Worm (Caenorhabditis elegans) whole organism, L4 larva: Measurements from ENCODE around the gene C46G7.2.

Experiments
- F10B5.3 ChIP-seq: sonication (generic microtip); optimal IDR thresholded peaks from 2 replicates; lab custom pipeline; 2016; ENCODE audit warnings: mild to moderate bottlenecking, missing genetic modification characterization, missing compliant biosample characterization
- F26F4.8 ChIP-seq: fragments of 200-800 bp; sonication (Bioruptor generic); conservative IDR thresholded peaks from 2 replicates; pipeline ENCODE4 v1.3.6; 2022; ENCODE audit warnings: missing genetic modification characterization, missing compliant biosample characterization
- F37D6.2 ChIP-seq: sonication (generic microtip); optimal IDR thresholded peaks from 2 replicates; lab custom pipeline; 2016; ENCODE audit warnings: mild to moderate bottlenecking, missing genetic modification characterization, missing compliant biosample characterization
- F44E2.7 ChIP-seq: fragments of 200-800 bp; sonication (Bioruptor generic); IDR thresholded peaks from 2 replicates; pipeline ENCODE4 v2.1.2; 2022; ENCODE audit warnings: missing genetic modification characterization, missing compliant biosample characterization
- R02D3.7 ChIP-seq: fragments of 150-350 bp; sonication (generic microtip); optimal IDR thresholded peaks from 3 replicates; lab custom pipeline; 2014; ENCODE audit warnings: missing biosample characterization, missing genetic modification characterization
- Y48G9A.11 ChIP-seq: fragments of 200-800 bp; sonication (Bioruptor generic); IDR thresholded peaks from 2 replicates; pipeline ENCODE4 v1.3.6; 2022; ENCODE audit warnings: missing genetic modification reagents, missing genetic modification characterization, missing compliant biosample characterization
- Y5F2A.4 ChIP-seq: fragments of 200-800 bp; sonication (Bioruptor generic); optimal IDR thresholded peaks from 2 replicates; lab custom pipeline; 2018; ENCODE audit warnings: mild to moderate bottlenecking, missing genetic modification characterization, missing compliant biosample characterization
- ZK546.5 ChIP-seq, 2 experiments: sonication (generic microtip); optimal IDR thresholded peaks; 2 replicates each; lab custom pipeline; 2017; ENCODE audit warnings: missing biosample characterization in 2 of 2, missing genetic modification characterization in 2 of 2
- aha-1 ChIP-seq: fragments of 150-350 bp; peaks from one replicate; lab custom pipeline; 2014; ENCODE audit warnings: missing biosample characterization, missing genetic modification characterization
- ama-1 ChIP-seq: fragments of 150-350 bp; optimal IDR thresholded peaks from 2 replicates; lab custom pipeline; 2014; ENCODE audit warnings: inconsistent platforms, mixed read lengths
- ceh-20 ChIP-seq: fragments of 200-800 bp; sonication (Bioruptor generic); IDR thresholded peaks from 2 replicates; pipeline ENCODE4 v1.3.6; 2022; ENCODE audit warnings: missing genetic modification reagents, missing genetic modification characterization, missing compliant biosample characterization
- ceh-32 ChIP-seq: sonication (generic microtip); optimal IDR thresholded peaks from 2 replicates; lab custom pipeline; 2016; ENCODE audit warnings: mild to moderate bottlenecking, missing genetic modification characterization, missing compliant biosample characterization; ENCODE audit not compliant: poor library complexity
- ceh-82 ChIP-seq: sonication (generic microtip); optimal IDR thresholded peaks from 2 replicates; lab custom pipeline; 2017; ENCODE audit warnings: missing biosample characterization, missing genetic modification characterization
- cey-2 ChIP-seq: sonication (generic microtip); optimal IDR thresholded peaks from 3 replicates; lab custom pipeline; 2017; ENCODE audit warnings: missing genetic modification characterization, mild to moderate bottlenecking, missing compliant biosample characterization, antibody characterized with exemption, borderline replicate concordance; ENCODE audit not compliant: insufficient read depth
- daf-8 ChIP-seq: fragments of 200-800 bp; sonication (Bioruptor generic); IDR thresholded peaks from 2 replicates; pipeline ENCODE4 v1.3.6; 2022; ENCODE audit warnings: missing genetic modification characterization, missing compliant biosample characterization
- dpl-1 ChIP-seq: fragments of 150-350 bp; optimal IDR thresholded peaks from 2 replicates; lab custom pipeline; 2014; ENCODE audit warnings: missing biosample characterization, missing genetic modification reagents, missing genetic modification characterization
- egl-27 ChIP-seq: sonication (generic microtip); optimal IDR thresholded peaks from 3 replicates; lab custom pipeline; 2017; ENCODE audit warnings: missing biosample characterization, missing genetic modification reagents, missing genetic modification characterization
- egl-43 ChIP-seq: fragments of 200-800 bp; sonication (Bioruptor generic); IDR thresholded peaks from 2 replicates; pipeline ENCODE4 v1.3.6; 2022; ENCODE audit warnings: missing genetic modification reagents, missing genetic modification characterization, missing compliant biosample characterization
- hlh-11 ChIP-seq: fragments of 200-800 bp; sonication (Bioruptor generic); optimal IDR thresholded peaks from 2 replicates; lab custom pipeline; 2018; ENCODE audit warnings: mild to moderate bottlenecking, missing genetic modification characterization, missing compliant biosample characterization
- hlh-30 ChIP-seq: sonication (generic microtip); optimal IDR thresholded peaks from 2 replicates; lab custom pipeline; 2017; ENCODE audit warnings: antibody characterized with exemption, mild to moderate bottlenecking, missing genetic modification characterization, missing compliant biosample characterization; ENCODE audit not compliant: insufficient read depth
- lim-7 ChIP-seq: fragments of 200-800 bp; sonication (Bioruptor generic); IDR thresholded peaks from 2 replicates; pipeline ENCODE4 v1.3.6; 2022; ENCODE audit warnings: missing genetic modification characterization, missing compliant biosample characterization
- lin-38 ChIP-seq: fragments of 200-800 bp; sonication (Bioruptor generic); IDR thresholded peaks from 2 replicates; pipeline ENCODE4 v1.3.6; 2022; ENCODE audit warnings: missing genetic modification reagents, missing genetic modification characterization, missing compliant biosample characterization
- lin-39 ChIP-seq: fragments of 150-350 bp; optimal IDR thresholded peaks from 2 replicates; lab custom pipeline; 2014; ENCODE audit warnings: missing biosample characterization, missing genetic modification reagents, missing genetic modification characterization
- lsy-2 ChIP-seq, 2 experiments: fragments of 150-350 bp in 1 of 2; sonication (generic microtip) in 1 of 2; optimal IDR thresholded peaks; 2 replicates each; lab custom pipeline; 2014 to 2017; ENCODE audit warnings: missing biosample characterization in 2 of 2, missing genetic modification characterization in 2 of 2
- madf-5 ChIP-seq, 2 experiments: fragments of 200-800 bp; sonication (Bioruptor generic); IDR thresholded peaks; 2 replicates each; pipeline ENCODE4 v1.3.6; 2022; ENCODE audit warnings: missing compliant biosample characterization in 2 of 2, missing genetic modification characterization in 2 of 2
- mep-1 ChIP-seq: fragments of 150-350 bp; sonication (generic microtip); optimal IDR thresholded peaks from 3 replicates; lab custom pipeline; 2014; ENCODE audit warnings: missing biosample characterization, missing genetic modification characterization
- mes-2 ChIP-seq: sonication (generic microtip); optimal IDR thresholded peaks from 2 replicates; lab custom pipeline; 2016; ENCODE audit warnings: missing genotype, mild to moderate bottlenecking, missing genetic modification characterization, missing compliant biosample characterization; ENCODE audit not compliant: poor library complexity, severe bottlenecking
- nhr-10 ChIP-seq: fragments of 150-350 bp; optimal IDR thresholded peaks from 2 replicates; lab custom pipeline; 2014; ENCODE audit warnings: missing biosample characterization, missing genetic modification characterization
- nhr-11 ChIP-seq: fragments of 150-350 bp; optimal IDR thresholded peaks from 2 replicates; lab custom pipeline; 2014; ENCODE audit warnings: missing biosample characterization, missing genetic modification characterization
- nhr-237 ChIP-seq: sonication (generic microtip); optimal IDR thresholded peaks from 2 replicates; lab custom pipeline; 2017; ENCODE audit warnings: missing biosample characterization, missing genetic modification characterization
- nhr-48 ChIP-seq: sonication (generic microtip); optimal IDR thresholded peaks from 2 replicates; lab custom pipeline; 2016; ENCODE audit warnings: mild to moderate bottlenecking, missing genetic modification characterization, missing compliant biosample characterization
- nhr-76 ChIP-seq: fragments of 150-350 bp; optimal IDR thresholded peaks from 2 replicates; lab custom pipeline; 2014; ENCODE audit warnings: missing biosample characterization, missing genetic modification characterization
- nhr-77 ChIP-seq: fragments of 150-350 bp; optimal IDR thresholded peaks from 2 replicates; lab custom pipeline; 2014; ENCODE audit warnings: missing biosample characterization, missing genetic modification characterization
- rbr-2 ChIP-seq: sonication (generic microtip); optimal IDR thresholded peaks from 2 replicates; lab custom pipeline; 2016; ENCODE audit warnings: missing genotype, missing genetic modification characterization, missing compliant biosample characterization
- saeg-2 ChIP-seq: fragments of 200-800 bp; sonication (Bioruptor generic); IDR thresholded peaks from 2 replicates; pipeline ENCODE4 v1.3.6; 2022; ENCODE audit warnings: missing genetic modification reagents, missing genetic modification characterization, missing compliant biosample characterization
- set-16 ChIP-seq: fragments of 200-800 bp; sonication (Bioruptor generic); IDR thresholded peaks from 2 replicates; pipeline ENCODE4 v1.3.6; 2022; ENCODE audit warnings: missing genetic modification reagents, missing genetic modification characterization, missing compliant biosample characterization
- skn-1 ChIP-seq: fragments of 150-350 bp; optimal IDR thresholded peaks from 2 replicates; lab custom pipeline; 2014; ENCODE audit warnings: missing biosample characterization, missing genetic modification characterization
- snpc-1.2 ChIP-seq: fragments of 200-800 bp; sonication (Bioruptor generic); IDR thresholded peaks from 2 replicates; pipeline ENCODE4 v1.3.6; 2022; ENCODE audit warnings: missing genetic modification reagents, missing genetic modification characterization, missing compliant biosample characterization
- spr-1 ChIP-seq: sonication (generic microtip); optimal IDR thresholded peaks from 2 replicates; lab custom pipeline; 2016; ENCODE audit warnings: mild to moderate bottlenecking, missing genetic modification characterization, missing compliant biosample characterization
- spr-3 ChIP-seq: fragments of 200-800 bp; sonication (Bioruptor generic); optimal IDR thresholded peaks from 2 replicates; lab custom pipeline; 2018; ENCODE audit warnings: mild to moderate bottlenecking, missing genetic modification characterization, missing compliant biosample characterization
- tag-97 ChIP-seq: fragments of 200-800 bp; sonication (Bioruptor generic); IDR thresholded peaks from 2 replicates; pipeline ENCODE4 v1.3.6; 2022; ENCODE audit warnings: missing genetic modification characterization, missing compliant biosample characterization
- tra-1 ChIP-seq: fragments of 200-800 bp; sonication (Bioruptor generic); IDR thresholded peaks from 2 replicates; pipeline ENCODE4 v1.3.6; 2022; ENCODE audit warnings: missing genetic modification reagents, missing genetic modification characterization, missing compliant biosample characterization
- unc-130 ChIP-seq: sonication (generic microtip); optimal IDR thresholded peaks from 2 replicates; lab custom pipeline; 2016; ENCODE audit warnings: missing genetic modification reagents, missing genetic modification characterization, missing compliant biosample characterization
- zfp-3 ChIP-seq: fragments of 200-800 bp; sonication (Bioruptor generic); conservative IDR thresholded peaks from 2 replicates; pipeline ENCODE4 v1.3.6; 2022; ENCODE audit warnings: missing genetic modification reagents, missing genetic modification characterization, missing compliant biosample characterization
- zip-2 ChIP-seq: fragments of 150-350 bp; optimal IDR thresholded peaks from 2 replicates; lab custom pipeline; 2014; ENCODE audit warnings: missing biosample characterization, missing genetic modification characterization
- ztf-11 ChIP-seq: fragments of 150-350 bp; optimal IDR thresholded peaks from 2 replicates; lab custom pipeline; 2014; ENCODE audit warnings: missing biosample characterization, missing genetic modification characterization
- ztf-7 ChIP-seq: fragments of 150-350 bp; optimal IDR thresholded peaks from 2 replicates; lab custom pipeline; 2014; ENCODE audit warnings: missing biosample characterization, missing genetic modification characterization

The C46G7.2 gene

ce11 chrIV:5986829-5987228, 28.2 kb upstream of the C46G7.2 start (continued):
- TF ChIP-seq F10B5.3 (no peak), lim-7 (no peak), ztf-11 (tag; lab: Kevin White, UChicago) (no peak), ceh-32 (tag; lab: Kevin White, UChicago) (no peak), snpc-1.2 (no peak), nhr-77 (tag; lab: Kevin White, UChicago) (no peak), zfp-3 (GFP tag; lab: Robert Waterston, UW) (0 out of 2 replicates have a peak, but pooled peaks have one; percentile 11), F26F4.8 (GFP tag; lab: Robert Waterston, UW) (no peak), ztf-7 (tag; lab: Kevin White, UChicago) (no peak), nhr-48 (no peak), mes-2 (tag; lab: Kevin White, UChicago) (no peak), saeg-2 (GFP tag; lab: Robert Waterston, UW) (no peak), lsy-2 (tag; optimal IDR thresholded peaks at IDR 0.05; lab: Kevin White, UChicago) (no peak)

- TF ChIP-seq zip-2 (tag; lab: Kevin White, UChicago), result no peak
- TF ChIP-seq egl-43 (GFP tag; lab: Robert Waterston, UW), result no peak
- no peak for TF ChIP-seq hlh-11 (tag; lab: Kevin White, UChicago)
- TF ChIP-seq snpc-1.2, result no peak
- no peak for TF ChIP-seq nhr-237 (tag; lab: Kevin White, UChicago)
- TF ChIP-seq ceh-20 (GFP tag; lab: Robert Waterston, UW), result no peak
- no peak for TF ChIP-seq daf-8 (GFP tag; lab: Robert Waterston, UW)
- no peak for TF ChIP-seq aha-1 (tag; lab: Kevin White, UChicago)
- no peak for TF ChIP-seq ztf-11 (tag; lab: Kevin White, UChicago)
- no peak for TF ChIP-seq cey-2 (tag; lab: Kevin White, UChicago)
- no peak for TF ChIP-seq egl-27 (tag; lab: Kevin White, UChicago)
- TF ChIP-seq R02D3.7, result no peak
Observed at ce11 chrIV:5990503-5990902, 24.5 kb upstream of the C46G7.2 start.

DNA sequence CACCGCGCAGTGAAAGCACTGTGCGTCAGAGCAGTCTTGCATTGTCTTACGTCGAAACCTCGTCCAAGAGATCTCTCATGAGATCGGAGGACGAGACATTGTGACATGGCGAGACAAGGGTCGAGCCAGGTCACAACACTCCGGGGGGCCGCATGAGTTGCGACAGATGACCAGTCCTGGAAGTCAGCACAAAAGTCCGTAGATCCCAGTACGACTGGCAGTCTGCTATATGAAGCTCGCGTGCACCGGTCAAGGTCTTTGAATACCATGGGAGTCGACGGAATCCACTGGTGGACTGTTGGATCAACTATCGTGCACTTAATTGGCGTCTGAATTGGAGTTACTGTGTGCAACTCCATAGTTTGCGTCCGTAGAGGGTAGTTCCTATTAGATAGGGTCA, 9.3 kb upstream of the C46G7.2 start:
- TF ChIP-seq tra-1, result no peak
- no peak for TF ChIP-seq zip-2 (tag; lab: Kevin White, UChicago)
- no peak for TF ChIP-seq lin-39 (tag; lab: Kevin White, UChicago)
- TF ChIP-seq snpc-1.2, result 0 out of 2 replicates have a peak, but pooled peaks have one; percentile 25
- 0 out of 4 replicates have a peak, but pooled peaks of 1 of the 2 experiments have one; percentile 63 for TF ChIP-seq madf-5 (GFP tag; IDR thresholded peaks at IDR 0.05; lab: Robert Waterston, UW)
- TF ChIP-seq ama-1, result no peak
- 0 out of 2 replicates have a peak, but pooled peaks have one; percentile 62 for TF ChIP-seq tag-97 (GFP tag; lab: Robert Waterston, UW)
- no peak for TF ChIP-seq ZK546.5 (tag; optimal IDR thresholded peaks at IDR 0.05; lab: Kevin White, UChicago)
- no peak for TF ChIP-seq nhr-77 (tag; lab: Kevin White, UChicago)
- TF ChIP-seq nhr-10, result no peak
- 0 out of 2 replicates have a peak, but pooled peaks have one; percentile 34 for TF ChIP-seq lim-7
- no peak for TF ChIP-seq nhr-76 (tag; lab: Kevin White, UChicago)
- TF ChIP-seq skn-1 (tag; lab: Kevin White, UChicago), result no peak
- no peak for TF ChIP-seq ceh-20 (GFP tag; lab: Robert Waterston, UW)
- TF ChIP-seq lin-38 (GFP tag; lab: Robert Waterston, UW), result no peak
- no peak for TF ChIP-seq Y5F2A.4 (GFP tag; lab: Kevin White, UChicago)
- TF ChIP-seq egl-43 (GFP tag; lab: Robert Waterston, UW), result peak; percentile 74
- peak; percentile 55; the same call in 1 of the 2 replicates for TF ChIP-seq set-16 (GFP tag; lab: Robert Waterston, UW)
- peak; percentile 9 for TF ChIP-seq spr-3 (GFP tag; lab: Kevin White, UChicago)
- no peak for TF ChIP-seq hlh-30 (tag; lab: Kevin White, UChicago)
- TF ChIP-seq unc-130 (GFP tag; lab: Kevin White, UChicago), result no peak
- no peak for TF ChIP-seq nhr-11 (tag; lab: Kevin White, UChicago)
- no peak for TF ChIP-seq dpl-1
- no peak for TF ChIP-seq mep-1 (tag; lab: Kevin White, UChicago)
- no peak for TF ChIP-seq Y48G9A.11 (GFP tag; lab: Robert Waterston, UW)
- 0 out of 2 replicates have a peak, but pooled peaks have one; percentile 17 for TF ChIP-seq daf-8 (GFP tag; lab: Robert Waterston, UW)
- no peak for TF ChIP-seq F44E2.7 (GFP tag; lab: Robert Waterston, UW)
- TF ChIP-seq rbr-2 (tag; lab: Kevin White, UChicago), result no peak
- TF ChIP-seq ceh-82 (tag; lab: Kevin White, UChicago), result no peak
- no peak for TF ChIP-seq F37D6.2 (tag; lab: Kevin White, UChicago)
- no peak for TF ChIP-seq spr-1
- TF ChIP-seq lsy-2 (tag; optimal IDR thresholded peaks at IDR 0.05; lab: Kevin White, UChicago), result no peak
- TF ChIP-seq, all 104 proteins: peak for 8
